Worm (Caenorhabditis elegans): ENCODE data around the gene F28H7.7.

DNA sequence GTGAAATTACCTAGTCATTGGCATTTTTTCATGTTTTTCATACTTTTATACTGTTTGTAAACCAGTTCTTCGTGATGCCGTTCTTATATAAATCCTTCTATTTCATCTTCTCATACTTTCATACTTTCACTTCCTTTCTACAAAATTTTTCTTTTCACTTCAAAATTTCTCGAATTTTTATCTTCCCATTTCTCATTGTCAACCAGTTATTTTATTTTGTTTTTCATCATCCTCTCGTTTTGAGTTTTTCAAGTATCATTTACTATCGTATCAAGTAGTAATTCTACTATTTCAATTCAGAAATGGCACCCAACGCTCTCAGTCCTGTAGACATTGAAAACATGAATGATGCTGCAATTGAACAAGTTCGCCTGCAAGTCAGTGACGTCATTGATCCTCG, 4.7 kb upstream of the F28H7.7 start, which contains the start of gene F28H7.8:
- TF ChIP-seq mls-2 (tag; optimal IDR thresholded peaks at IDR 0.05) (no peak), ztf-11 (tag; optimal IDR thresholded peaks at IDR 0.05) (no peak), nhr-2 (tag; optimal IDR thresholded peaks at IDR 0.05) (no peak), snpc-4 (tag; optimal IDR thresholded peaks at IDR 0.05) (no peak), blmp-1 (tag; optimal IDR thresholded peaks at IDR 0.05) (no peak), nhr-12 (tag; optimal IDR thresholded peaks at IDR 0.05) (no peak), nhr-237 (tag; optimal IDR thresholded peaks at IDR 0.05) (no peak)
